Worm (Caenorhabditis elegans) whole organism, early embryonic: ENCODE data around the gene F13E9.19.

Experiments used
- B0310.2 ChIP-seq: sonication (generic microtip); optimal IDR thresholded peaks from 2 replicates; lab custom pipeline; 2016; ENCODE audit warnings: mild to moderate bottlenecking, missing genetic modification characterization, missing compliant biosample characterization
- F13C5.2 ChIP-seq: sonication (generic microtip); optimal IDR thresholded peaks from 2 replicates; lab custom pipeline; 2017; ENCODE audit warnings: mild to moderate bottlenecking, missing genetic modification characterization, inconsistent platforms, missing compliant biosample characterization
- aly-1 ChIP-seq: sonication (generic microtip); optimal IDR thresholded peaks from 2 replicates; lab custom pipeline; 2016; ENCODE audit warnings: missing genetic modification characterization, missing compliant biosample characterization
- ama-1 ChIP-seq: fragments of 150-350 bp; optimal IDR thresholded peaks from 2 replicates; lab custom pipeline; 2014
- ceh-13 ChIP-seq: fragments of 200-800 bp; sonication (Bioruptor generic); optimal IDR thresholded peaks from 2 replicates; lab custom pipeline; 2018; ENCODE audit warnings: mild to moderate bottlenecking, missing genetic modification characterization, missing compliant biosample characterization
- ceh-36 ChIP-seq: sonication (generic microtip); optimal IDR thresholded peaks from 2 replicates; lab custom pipeline; 2016; ENCODE audit warnings: missing genetic modification characterization, inconsistent platforms, missing compliant biosample characterization
- ets-7 ChIP-seq: sonication (generic microtip); optimal IDR thresholded peaks from 2 replicates; lab custom pipeline; 2016; ENCODE audit warnings: missing genotype, missing genetic modification characterization, missing compliant biosample characterization
- flt-1 ChIP-seq: fragments of 200-800 bp; sonication (Bioruptor generic); IDR thresholded peaks from 2 replicates; pipeline ENCODE4 v1.3.6; 2022; ENCODE audit warnings: missing genetic modification characterization, missing compliant biosample characterization
- hmbx-1 ChIP-seq: sonication (generic microtip); optimal IDR thresholded peaks from 2 replicates; lab custom pipeline; 2016; ENCODE audit warnings: mild to moderate bottlenecking, missing genetic modification characterization, missing compliant biosample characterization
- hmg-4 ChIP-seq: fragments of 200-800 bp; sonication (Bioruptor generic); optimal IDR thresholded peaks from 2 replicates; lab custom pipeline; 2018; ENCODE audit warnings: mild to moderate bottlenecking, missing genetic modification characterization, missing compliant biosample characterization
- hnd-1 ChIP-seq: sonication (generic microtip); optimal IDR thresholded peaks from 2 replicates; lab custom pipeline; 2016; ENCODE audit warnings: missing genetic modification characterization, missing compliant biosample characterization
- pes-1 ChIP-seq: fragments of 200-800 bp; sonication (Bioruptor generic); IDR thresholded peaks from 2 replicates; pipeline ENCODE4 v1.3.6; 2022; ENCODE audit warnings: missing genetic modification reagents, missing genetic modification characterization, missing compliant biosample characterization
- scrt-1 ChIP-seq: fragments of 200-800 bp; sonication (Bioruptor generic); IDR thresholded peaks from 2 replicates; pipeline ENCODE4 v1.3.6; 2022; ENCODE audit warnings: missing genetic modification characterization, missing compliant biosample characterization
- sea-1 ChIP-seq: fragments of 200-800 bp; sonication (Bioruptor generic); conservative IDR thresholded peaks from 2 replicates; pipeline ENCODE4 v1.3.6; 2022; ENCODE audit warnings: missing genetic modification characterization, missing compliant biosample characterization
- tbx-11 ChIP-seq: fragments of 200-800 bp; sonication (Bioruptor generic); IDR thresholded peaks from 2 replicates; pipeline ENCODE4 v1.3.6; 2022; ENCODE audit warnings: missing genetic modification characterization, missing compliant biosample characterization
- tbx-37 ChIP-seq: fragments of 200-800 bp; sonication (Bioruptor generic); conservative IDR thresholded peaks from 2 replicates; pipeline ENCODE4 v1.3.6; 2022; ENCODE audit warnings: missing genetic modification reagents, missing genetic modification characterization, missing compliant biosample characterization
- tra-4 ChIP-seq: sonication (generic microtip); optimal IDR thresholded peaks from 2 replicates; lab custom pipeline; 2017; ENCODE audit warnings: missing genetic modification characterization, missing compliant biosample characterization

F13E9.19 gene

DNA sequence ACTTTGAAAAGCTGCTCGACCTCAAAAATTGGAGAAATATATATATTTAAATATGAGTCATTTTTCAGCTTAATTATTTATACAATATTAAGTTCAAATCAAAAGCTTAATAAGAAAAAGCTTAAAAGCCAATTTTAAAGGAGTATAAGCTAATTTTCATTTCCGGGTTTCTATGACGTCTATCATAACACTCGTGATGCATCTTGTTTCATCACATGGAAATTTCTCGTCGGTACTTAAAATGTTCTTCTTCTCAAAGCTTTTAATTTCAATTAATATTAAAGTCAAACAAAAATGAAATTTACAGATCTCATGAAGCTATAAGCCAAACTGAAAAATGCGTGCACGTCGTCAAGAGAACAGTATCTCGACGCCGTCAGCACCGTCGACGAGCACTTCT lies 20.6 kb downstream of the F13E9.19 start, which contains the start of gene rbr-2:
rbr-2 (plus strand) TSS at position 301 of the 400 bp plus-strand sequence.
- TF ChIP-seq ceh-13 (GFP tag; lab: Kevin White, UChicago) (no peak), aly-1 (tag; lab: Kevin White, UChicago) (no peak), pes-1 (GFP tag; lab: Robert Waterston, UW) (no peak), ama-1 (no peak), sea-1 (GFP tag; lab: Robert Waterston, UW) (no peak), hmg-4 (GFP tag; lab: Kevin White, UChicago) (no peak), tbx-37 (GFP tag; lab: Robert Waterston, UW) (no peak), F13C5.2 (no peak), hmbx-1 (no peak), ets-7 (tag; lab: Kevin White, UChicago) (no peak), hnd-1 (no peak)

DNA sequence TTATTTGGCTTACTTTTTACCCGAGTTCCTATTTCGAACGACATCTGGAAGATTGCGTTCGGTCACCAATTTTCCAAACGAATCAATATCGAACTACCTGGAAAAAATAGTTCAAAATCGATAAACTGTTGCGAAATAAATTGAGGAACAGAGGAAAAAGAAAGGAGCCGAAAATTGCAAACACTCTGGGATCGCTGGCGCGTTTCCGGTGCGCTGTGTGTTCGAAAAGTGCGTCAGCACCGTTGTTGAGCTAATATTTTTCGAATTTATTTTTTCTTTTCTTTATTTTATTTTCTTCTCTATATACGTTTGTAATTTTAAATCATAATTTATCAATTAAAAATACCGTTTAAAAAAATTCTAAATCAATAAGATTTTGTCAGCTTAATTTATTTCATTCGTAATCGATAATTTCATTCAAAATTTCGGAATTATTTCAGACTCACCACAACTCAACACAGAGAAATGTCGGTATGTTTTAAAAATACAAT lies 33.9 kb downstream of the F13E9.19 start, which contains the start of the genes dnc-1 and lsm-7:
dnc-1 (minus strand) TSS at position 142 of the 491 bp plus-strand sequence.
lsm-7 (plus strand) TSS at position 441 of the 491 bp plus-strand sequence.
- TF ChIP-seq sea-1 (GFP tag; lab: Robert Waterston, UW) (no peak), ceh-36 (tag; lab: Kevin White, UChicago) (no peak), aly-1 (tag; lab: Kevin White, UChicago) (no peak), pes-1 (GFP tag; lab: Robert Waterston, UW) (no peak), B0310.2 (tag; lab: Kevin White, UChicago) (no peak), tbx-11 (GFP tag; lab: Robert Waterston, UW) (0 out of 2 replicates have a peak, but pooled peaks have one; percentile 11), tbx-37 (GFP tag; lab: Robert Waterston, UW) (no peak), F13C5.2 (peak; percentile 40), ama-1 (no peak), hnd-1 (no peak), scrt-1 (GFP tag; lab: Robert Waterston, UW) (no peak), ets-7 (tag; lab: Kevin White, UChicago) (no peak), flt-1 (GFP tag; lab: Robert Waterston, UW) (no peak; the same call in 1 of the 2 replicates), tra-4 (tag; lab: Kevin White, UChicago) (no peak), ceh-13 (GFP tag; lab: Kevin White, UChicago) (no peak), hmbx-1 (no peak), hmg-4 (GFP tag; lab: Kevin White, UChicago) (no peak)

DNA sequence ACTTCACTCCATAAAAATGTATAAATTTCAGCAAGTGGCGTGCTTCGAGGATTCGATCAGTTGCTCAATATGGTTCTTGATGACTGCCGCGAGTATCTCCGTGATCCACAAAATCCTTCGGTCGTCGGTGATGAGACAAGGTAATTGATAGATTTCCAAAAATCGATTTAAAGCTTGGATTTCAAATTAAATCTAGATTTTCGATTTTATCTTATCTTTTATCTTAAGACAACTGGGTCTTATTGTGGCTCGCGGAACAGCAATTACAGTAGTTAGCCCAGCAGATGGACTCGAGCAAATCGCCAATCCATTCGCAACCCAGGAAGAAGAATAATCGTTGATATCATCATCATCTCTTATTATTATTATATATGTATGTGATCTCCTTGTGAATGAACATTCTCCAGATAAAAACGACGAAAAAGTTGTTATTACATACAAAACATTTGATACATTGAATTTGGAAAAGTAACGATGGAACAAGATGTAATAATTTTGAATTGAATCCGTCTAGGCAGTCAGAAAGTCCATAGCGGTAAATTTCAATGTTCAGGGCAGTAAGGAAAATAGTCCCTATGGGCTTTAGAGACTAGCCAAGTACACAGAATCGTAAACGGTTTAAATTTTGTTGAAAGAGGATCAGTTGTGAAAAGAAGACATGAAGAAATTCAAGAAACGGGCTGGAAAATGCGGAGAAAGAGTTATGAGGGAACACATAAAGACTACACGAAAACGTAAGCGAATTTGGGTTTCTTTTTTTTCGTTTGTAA lies 34.8 kb downstream of the F13E9.19 start:
- TF ChIP-seq pes-1 (GFP tag; lab: Robert Waterston, UW): no peak
- no peak for TF ChIP-seq flt-1 (GFP tag; lab: Robert Waterston, UW)
- TF ChIP-seq tbx-11 (GFP tag; lab: Robert Waterston, UW): no peak
- no peak for TF ChIP-seq hmg-4 (GFP tag; lab: Kevin White, UChicago)
- TF ChIP-seq ceh-36 (tag; lab: Kevin White, UChicago): no peak
- no peak for TF ChIP-seq hmbx-1
- no peak for TF ChIP-seq ceh-13 (GFP tag; lab: Kevin White, UChicago)
- no peak for TF ChIP-seq F13C5.2
- no peak for TF ChIP-seq hnd-1
- no peak for TF ChIP-seq aly-1 (tag; lab: Kevin White, UChicago)
- no peak for TF ChIP-seq tbx-37 (GFP tag; lab: Robert Waterston, UW)

- TF ChIP-seq tbx-37 (GFP tag; lab: Robert Waterston, UW) (no peak), hnd-1 (no peak), ets-7 (tag; lab: Kevin White, UChicago) (no peak), sea-1 (GFP tag; lab: Robert Waterston, UW) (no peak), tbx-11 (GFP tag; lab: Robert Waterston, UW) (no peak), B0310.2 (tag; lab: Kevin White, UChicago) (no peak), hmg-4 (GFP tag; lab: Kevin White, UChicago) (no peak), hmbx-1 (no peak), scrt-1 (GFP tag; lab: Robert Waterston, UW) (no peak), aly-1 (tag; lab: Kevin White, UChicago) (no peak), ama-1 (no peak), ceh-36 (tag; lab: Kevin White, UChicago) (no peak), ceh-13 (GFP tag; lab: Kevin White, UChicago) (no peak), flt-1 (GFP tag; lab: Robert Waterston, UW) (no peak), F13C5.2 (no peak), tra-4 (tag; lab: Kevin White, UChicago) (no peak), pes-1 (GFP tag; lab: Robert Waterston, UW) (no peak)
These were observed 35.6 kb downstream of the F13E9.19 start for ce11 chrIV:10934786-10935185.

- TF ChIP-seq pes-1 (GFP tag; lab: Robert Waterston, UW) (no peak), ets-7 (tag; lab: Kevin White, UChicago) (peak; percentile 11)
These were observed 36.1 kb downstream of the F13E9.19 start for ce11 chrIV:10935336-10935735.

DNA sequence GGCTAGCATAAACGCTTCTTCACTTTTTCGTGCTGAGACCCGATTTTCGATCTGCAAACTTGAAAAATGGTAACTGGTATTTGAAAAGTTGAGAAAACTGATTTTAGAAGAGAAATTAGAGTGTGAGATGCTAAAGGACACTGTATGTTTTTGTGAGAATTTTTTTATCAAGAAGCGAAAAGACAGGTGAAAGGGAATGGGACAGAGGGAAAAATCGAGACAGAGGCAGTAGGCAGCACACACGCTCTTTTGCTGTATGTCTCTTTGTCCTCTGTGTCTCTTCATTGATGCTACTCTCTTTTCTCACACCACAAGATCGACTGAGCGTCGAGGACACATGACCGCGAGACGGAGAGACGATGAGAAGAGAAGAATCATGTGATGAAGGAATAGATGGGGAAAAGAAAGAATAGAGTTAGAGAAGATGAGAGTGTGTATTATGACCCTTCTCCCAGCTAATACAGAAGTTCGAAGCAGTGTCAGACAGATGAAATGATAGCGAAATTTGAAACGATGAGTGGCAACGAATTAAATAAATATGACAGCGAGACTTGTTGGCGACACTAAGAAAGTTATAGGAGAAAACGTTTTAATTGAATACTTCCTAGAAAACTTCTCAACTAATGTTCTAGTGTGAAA lies 36.8 kb downstream of the F13E9.19 start, which contains the start of gene lgg-2:
lgg-2 (minus strand) TSS at position 51 of the 639 bp plus-strand sequence.
- TF ChIP-seq scrt-1 (GFP tag; lab: Robert Waterston, UW): no peak
- TF ChIP-seq hmg-4 (GFP tag; lab: Kevin White, UChicago): peak; percentile 45
- no peak for TF ChIP-seq hmbx-1
- TF ChIP-seq pes-1 (GFP tag; lab: Robert Waterston, UW): no peak
